Worm (Caenorhabditis elegans) whole organism, L1 larva: ENCODE data around the gene srh-250.
A peak's percentile ranks its signal among the peaks of the same experiment; 100 is the strongest.

Source experiments
- C16A3.4 ChIP-seq: fragments of 150-350 bp; optimal IDR thresholded peaks from 2 replicates; lab custom pipeline; 2014; ENCODE audit warnings: missing biosample characterization, missing genetic modification characterization
- aly-2 ChIP-seq: fragments of 150-350 bp; optimal IDR thresholded peaks from 2 replicates; lab custom pipeline; 2014; ENCODE audit warnings: missing biosample characterization, missing genetic modification characterization
- ama-1 ChIP-seq: fragments of 150-350 bp; optimal IDR thresholded peaks from 2 replicates; lab custom pipeline; 2014
- ceh-63 ChIP-seq: fragments of 200-800 bp; sonication (Bioruptor generic); optimal IDR thresholded peaks from 2 replicates; lab custom pipeline; 2018; ENCODE audit warnings: mild to moderate bottlenecking, missing genetic modification characterization, missing compliant biosample characterization
- ceh-8 ChIP-seq: fragments of 200-800 bp; sonication (Bioruptor generic); optimal IDR thresholded peaks from 2 replicates; lab custom pipeline; 2018; ENCODE audit warnings: mild to moderate bottlenecking, missing genetic modification characterization, moderate library complexity, missing compliant biosample characterization
- ceh-82 ChIP-seq, 3 experiments: fragments of 150-350 bp in 1 of 3; sonication (generic microtip) in 2 of 3; optimal IDR thresholded peaks; 2 replicates each; lab custom pipeline; 2014 to 2017; ENCODE audit warnings: missing biosample characterization in 3 of 3, missing genetic modification characterization in 3 of 3
- ceh-88 ChIP-seq: fragments of 200-800 bp; sonication (Bioruptor generic); IDR thresholded peaks from 2 replicates; pipeline ENCODE4 v1.3.6; 2022; ENCODE audit warnings: missing genetic modification characterization, missing compliant biosample characterization
- efl-1 ChIP-seq, 4 experiments: fragments of 150-350 bp; optimal IDR thresholded peaks in 3 of 4; peaks in 1 of 4; 1 replicate in 1 of 4; 2 replicates in 3 of 4; lab custom pipeline; 2014; ENCODE audit warnings: missing biosample characterization in 2 of 4, missing genetic modification characterization in 2 of 4, missing genetic modification reagents in 2 of 4
- elt-3 ChIP-seq, 6 experiments: fragments of 150-350 bp in 1 of 6; sonication (generic microtip); optimal IDR thresholded peaks; 2 replicates each; lab custom pipeline; 2017 to 2018; ENCODE audit warnings: missing biosample characterization in 6 of 6, missing genetic modification characterization in 6 of 6, inconsistent platforms in 1 of 6
- hlh-17 ChIP-seq: fragments of 200-800 bp; sonication (Bioruptor generic); optimal IDR thresholded peaks from 2 replicates; lab custom pipeline; 2018; ENCODE audit warnings: missing genetic modification characterization, mild to moderate bottlenecking, missing compliant biosample characterization, moderate library complexity, borderline replicate concordance
- hpl-2 ChIP-seq: fragments of 150-350 bp; optimal IDR thresholded peaks from 2 replicates; lab custom pipeline; 2014; ENCODE audit warnings: missing biosample characterization, missing genetic modification reagents, missing genetic modification characterization
- lin-14 ChIP-seq: fragments of 200-800 bp; sonication (Bioruptor generic); optimal IDR thresholded peaks from 2 replicates; lab custom pipeline; 2018; ENCODE audit warnings: mild to moderate bottlenecking, missing genetic modification characterization, moderate library complexity, missing compliant biosample characterization
- lin-15B ChIP-seq: fragments of 150-350 bp; sonication (generic microtip); optimal IDR thresholded peaks from 3 replicates; lab custom pipeline; 2014; ENCODE audit warnings: missing biosample characterization, missing genetic modification characterization
- lin-35 ChIP-seq, 2 experiments: fragments of 150-350 bp; optimal IDR thresholded peaks; 2 replicates each; lab custom pipeline; 2014; ENCODE audit warnings: missing biosample characterization in 2 of 2, missing genetic modification characterization in 2 of 2, missing genetic modification reagents in 2 of 2
- lir-3 ChIP-seq: sonication (generic microtip); optimal IDR thresholded peaks from 2 replicates; lab custom pipeline; 2016; ENCODE audit warnings: mild to moderate bottlenecking, missing genetic modification characterization, moderate library complexity, missing compliant biosample characterization; ENCODE audit not compliant: poor library complexity
- mdl-1 ChIP-seq, 2 experiments: fragments of 150-350 bp; optimal IDR thresholded peaks; 2 replicates each; lab custom pipeline; 2014 to 2017; ENCODE audit warnings: missing biosample characterization in 2 of 2, missing genetic modification characterization in 2 of 2, inconsistent platforms in 1 of 2
- mef-2 ChIP-seq: fragments of 150-350 bp; optimal IDR thresholded peaks from 2 replicates; lab custom pipeline; 2014; ENCODE audit warnings: missing biosample characterization, missing genetic modification characterization
- mep-1 ChIP-seq: fragments of 150-350 bp; optimal IDR thresholded peaks from 2 replicates; lab custom pipeline; 2014; ENCODE audit warnings: missing biosample characterization, missing genetic modification characterization
- nhr-11 ChIP-seq: fragments of 150-350 bp; optimal IDR thresholded peaks from 2 replicates; lab custom pipeline; 2014; ENCODE audit warnings: missing biosample characterization, missing genetic modification characterization
- nhr-12 ChIP-seq: sonication (generic microtip); optimal IDR thresholded peaks from 2 replicates; lab custom pipeline; 2017; ENCODE audit warnings: missing biosample characterization, missing genetic modification characterization
- nhr-19 ChIP-seq: fragments of 200-800 bp; sonication (Bioruptor generic); conservative IDR thresholded peaks from 2 replicates; pipeline ENCODE4 v1.3.6; 2022; ENCODE audit warnings: missing genetic modification characterization, missing compliant biosample characterization
- nhr-20 ChIP-seq: sonication (generic microtip); optimal IDR thresholded peaks from 2 replicates; lab custom pipeline; 2016; ENCODE audit warnings: mild to moderate bottlenecking, missing genetic modification characterization, missing compliant biosample characterization
- nhr-28 ChIP-seq: fragments of 150-350 bp; optimal IDR thresholded peaks from 2 replicates; lab custom pipeline; 2014; ENCODE audit warnings: missing biosample characterization, missing genetic modification characterization
- nhr-71 ChIP-seq: sonication (generic microtip); optimal IDR thresholded peaks from 2 replicates; lab custom pipeline; 2016; ENCODE audit warnings: mild to moderate bottlenecking, missing genetic modification characterization, moderate library complexity, missing compliant biosample characterization
- nhr-84 ChIP-seq: sonication (generic microtip); optimal IDR thresholded peaks from 2 replicates; lab custom pipeline; 2017; ENCODE audit warnings: missing biosample characterization, missing genetic modification characterization
- nhr-85 ChIP-seq: sonication (generic microtip); peaks from one replicate; lab custom pipeline; 2016; ENCODE audit warnings: missing genetic modification characterization, inconsistent platforms, missing compliant biosample characterization
- nhr-90 ChIP-seq: sonication (generic microtip); optimal IDR thresholded peaks from 2 replicates; lab custom pipeline; 2016; ENCODE audit warnings: mild to moderate bottlenecking, missing genetic modification characterization, missing compliant biosample characterization; ENCODE audit not compliant: poor library complexity
- sptf-1 ChIP-seq: fragments of 150-350 bp; optimal IDR thresholded peaks from 2 replicates; lab custom pipeline; 2014; ENCODE audit warnings: missing biosample characterization, missing genetic modification characterization
- sup-37 ChIP-seq: fragments of 200-800 bp; sonication (Bioruptor generic); optimal IDR thresholded peaks from 2 replicates; lab custom pipeline; 2018; ENCODE audit warnings: mild to moderate bottlenecking, missing genetic modification characterization, missing compliant biosample characterization
- swsn-7 ChIP-seq: sonication (generic microtip); optimal IDR thresholded peaks from 2 replicates; lab custom pipeline; 2016; ENCODE audit warnings: missing genetic modification characterization, missing compliant biosample characterization
- tlp-1 ChIP-seq: fragments of 150-350 bp; optimal IDR thresholded peaks from 2 replicates; lab custom pipeline; 2014; ENCODE audit warnings: missing biosample characterization, missing genetic modification characterization
- ztf-11 ChIP-seq, 2 experiments: sonication (generic microtip); optimal IDR thresholded peaks; 2 replicates each; lab custom pipeline; 2016 to 2017; ENCODE audit warnings: missing genetic modification characterization in 2 of 2, missing biosample characterization in 1 of 2, missing compliant biosample characterization in 1 of 2
- ztf-4 ChIP-seq: fragments of 150-350 bp; optimal IDR thresholded peaks from 2 replicates; lab custom pipeline; 2014; ENCODE audit warnings: missing biosample characterization, missing genetic modification characterization

srh-250 gene

DNA sequence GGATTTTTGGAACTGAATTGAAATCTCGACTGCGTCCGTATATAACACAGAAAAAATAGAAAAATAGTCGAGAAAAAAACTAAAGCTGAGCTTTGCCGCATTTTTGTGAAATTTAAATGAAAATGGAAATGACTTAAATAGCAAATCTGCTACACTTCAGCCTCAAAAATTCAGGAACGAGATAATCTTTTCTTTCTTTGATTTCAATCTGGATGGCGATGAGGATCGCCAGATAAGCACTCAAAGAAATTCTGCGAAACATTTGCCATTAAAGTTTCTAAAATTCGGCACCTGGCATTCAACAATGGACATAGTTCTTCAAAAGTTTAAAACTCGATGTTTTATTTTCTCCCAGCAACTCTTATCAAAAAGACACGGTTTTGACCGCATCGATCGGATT, 35.1 kb upstream of the srh-250 start, which contains the start of the genes C17A2.7 and C17A2.3:
C17A2.7 (minus strand) TSS at position 101 of the 400 bp plus-strand sequence.
C17A2.3 (plus strand) TSS at position 305 of the 400 bp plus-strand sequence.
- TF ChIP-seq hpl-2 (no peak), nhr-28 (no peak), mdl-1 (tag; optimal IDR thresholded peaks at IDR 0.05; lab: Kevin White, UChicago) (no peak), elt-3 (tag; optimal IDR thresholded peaks at IDR 0.05; lab: Kevin White, UChicago) (no peak), C16A3.4 (tag; lab: Kevin White, UChicago) (no peak)

DNA sequence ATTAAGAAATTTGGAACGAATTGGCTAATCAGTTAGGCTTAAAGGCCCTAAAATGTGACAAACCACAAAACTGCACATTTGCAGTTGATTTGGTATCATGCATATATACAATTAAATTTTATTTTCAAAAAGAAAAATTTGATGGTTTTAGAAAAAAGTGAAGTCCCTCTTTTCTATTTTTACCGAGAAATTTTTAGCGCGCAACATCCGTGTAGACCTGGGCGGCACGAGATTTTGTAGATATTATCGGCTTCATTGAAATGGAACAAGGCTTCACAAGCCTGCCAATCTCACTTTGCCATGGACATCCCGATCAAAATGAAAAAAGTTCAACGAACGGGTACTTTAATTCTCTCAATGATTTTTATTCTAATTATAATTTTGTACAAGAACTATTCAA, 32.4 kb upstream of the srh-250 start, which contains the start of gene C17A2.2:
C17A2.2 (plus strand) TSS at position 301 of the 400 bp plus-strand sequence.
- TF ChIP-seq tlp-1 (tag; lab: Kevin White, UChicago) (no peak), lir-3 (tag; lab: Kevin White, UChicago) (no peak), ama-1 (lab: Kevin White, UChicago) (no peak), lin-15B (no peak), ceh-82 (tag; optimal IDR thresholded peaks at IDR 0.05; lab: Kevin White, UChicago) (no peak), efl-1 (optimal IDR thresholded peaks at IDR 0.05; lab: Kevin White, UChicago) (no peak), efl-1 (GFP tag; optimal IDR thresholded peaks at IDR 0.05 in 1 of 2; lab: Kevin White, UChicago) (no peak)
- TF ChIP-seq, all 84 proteins: peak for 0

DNA sequence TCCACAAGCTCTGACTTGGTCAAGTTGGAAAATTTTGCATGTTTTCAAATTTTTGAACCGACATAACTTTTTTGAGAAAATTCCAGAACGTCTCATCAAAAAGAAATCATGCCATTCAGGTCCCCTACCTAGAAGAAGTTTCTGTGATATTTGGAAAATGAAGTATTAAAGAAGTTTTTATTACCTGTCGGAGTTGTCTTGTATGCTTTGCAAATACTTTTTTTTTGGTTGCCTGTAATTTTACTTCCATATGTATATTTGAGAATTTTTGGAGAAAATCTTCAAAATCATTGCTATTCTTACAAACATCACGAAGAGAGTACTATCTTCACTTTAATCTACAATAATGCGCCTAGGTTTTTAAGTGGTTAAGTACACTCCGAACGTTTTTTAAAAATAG, 27.8 kb upstream of the srh-250 start, which contains the start of gene nhr-72:
nhr-72 (minus strand) TSS at position 101 of the 400 bp plus-strand sequence.
- no peak for TF ChIP-seq lin-35 (GFP tag; optimal IDR thresholded peaks at IDR 0.05; lab: Kevin White, UChicago)
- no peak for TF ChIP-seq ztf-11 (tag; optimal IDR thresholded peaks at IDR 0.05; lab: Kevin White, UChicago)
- no peak for TF ChIP-seq nhr-19 (GFP tag; lab: Robert Waterston, UW)
- TF ChIP-seq, all 84 proteins: peak for 0

DNA sequence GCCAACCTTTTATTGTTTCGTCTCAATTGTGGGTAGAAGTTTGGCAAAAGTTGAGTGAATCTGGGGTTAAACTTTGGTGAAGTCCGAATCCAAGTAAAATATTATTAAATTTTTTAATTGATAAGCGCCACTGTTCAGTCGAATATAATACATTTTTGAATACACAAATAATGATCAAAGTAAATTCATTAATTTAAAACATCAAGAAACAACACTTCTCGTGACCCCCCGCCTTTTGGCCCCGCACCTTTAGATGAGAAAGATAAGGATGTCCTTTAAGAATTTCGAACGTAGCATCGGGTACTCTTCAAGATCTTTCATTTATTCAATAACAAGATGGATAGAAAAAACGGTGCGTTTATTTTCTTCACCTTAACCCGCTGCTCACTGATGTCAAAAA, 25.8 kb upstream of the srh-250 start, which contains the start of gene nhr-257:
nhr-257 (plus strand) TSS at position 301 of the 400 bp plus-strand sequence.
- no peak for TF ChIP-seq hlh-17 (GFP tag; lab: Kevin White, UChicago)
- peak; percentile 49 for TF ChIP-seq nhr-85 (tag; lab: Kevin White, UChicago)
- TF ChIP-seq, all 84 proteins: peak for 1

DNA sequence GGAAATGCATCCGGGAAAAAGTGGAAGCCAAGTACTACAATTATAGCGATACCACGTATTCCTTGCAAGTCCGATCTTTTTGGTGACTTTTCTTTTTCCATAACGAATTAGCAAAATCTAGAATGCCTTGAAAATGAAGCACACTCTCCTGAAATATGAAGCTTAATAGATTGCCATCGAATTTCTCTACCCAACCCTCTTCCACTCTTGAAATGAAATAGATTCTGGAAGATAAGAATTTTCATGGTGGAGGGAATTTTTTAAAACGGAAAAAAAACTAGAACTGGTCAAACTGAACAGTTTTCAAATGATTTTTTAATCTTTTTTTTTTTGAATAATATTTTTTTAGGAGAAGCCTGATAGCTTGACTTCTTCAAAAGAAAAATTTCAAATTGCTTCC, 17.6 kb upstream of the srh-250 start, which contains the start of gene oac-11:
oac-11 (minus strand) TSS at position 101 of the 400 bp plus-strand sequence.
- TF ChIP-seq nhr-71 (tag; lab: Kevin White, UChicago) (no peak), efl-1 (optimal IDR thresholded peaks at IDR 0.05; lab: Kevin White, UChicago) (no peak), efl-1 (GFP tag; optimal IDR thresholded peaks at IDR 0.05 in 1 of 2; lab: Kevin White, UChicago) (peak in 1 of 2 experiments; percentile 61), lir-3 (tag; lab: Kevin White, UChicago) (no peak), ceh-63 (GFP tag; lab: Kevin White, UChicago) (no peak)

DNA sequence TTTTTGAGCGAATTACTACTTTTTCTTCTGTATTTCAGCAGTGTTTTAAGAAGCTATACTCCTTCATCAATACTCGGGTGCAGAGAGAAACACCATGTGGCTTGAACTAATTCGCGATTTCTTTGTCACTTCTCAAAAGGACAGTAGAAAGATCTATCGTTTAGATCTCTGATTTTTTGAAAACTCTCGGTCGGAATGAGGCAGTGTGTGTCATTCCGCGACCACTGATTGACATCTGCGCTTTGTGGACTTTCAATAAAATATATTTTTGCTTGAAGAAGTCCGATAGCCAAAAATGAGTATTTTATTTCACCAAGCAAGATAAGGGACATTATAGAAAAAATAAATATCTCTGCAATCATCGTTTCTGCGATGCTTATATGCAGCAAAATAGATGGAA, 16.4 kb upstream of the srh-250 start:
- no peak for TF ChIP-seq hpl-2
- TF ChIP-seq ztf-4, result no peak
- TF ChIP-seq, all 84 proteins: peak for 0

DNA sequence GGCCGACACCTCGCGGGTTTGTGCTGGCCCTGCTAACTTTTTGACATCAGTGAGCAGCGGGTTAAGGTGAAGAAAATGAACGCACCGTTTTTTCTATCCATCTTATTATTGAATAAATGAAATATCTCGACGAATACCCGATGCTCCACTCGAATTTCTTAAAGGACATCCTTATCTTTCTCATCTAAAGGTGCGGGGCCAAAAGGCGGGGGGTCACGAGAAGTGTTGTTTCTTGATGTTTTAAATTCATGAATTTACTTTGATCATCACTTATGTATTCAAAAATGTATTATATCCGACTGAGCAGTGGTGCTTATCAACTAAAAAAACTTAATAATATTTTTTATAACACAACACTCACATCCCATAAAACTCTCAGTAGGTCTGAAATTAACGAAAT, 13.8 kb upstream of the srh-250 start, which contains the start of gene nhr-261:
nhr-261 (minus strand) TSS at position 101 of the 400 bp plus-strand sequence.
- TF ChIP-seq nhr-28 (no peak), lin-14 (GFP tag; lab: Kevin White, UChicago) (no peak), mep-1 (no peak), swsn-7 (no peak), nhr-85 (tag; lab: Kevin White, UChicago) (no peak), nhr-20 (tag; lab: Kevin White, UChicago) (no peak), nhr-90 (tag; lab: Kevin White, UChicago) (no peak), mef-2 (no peak)

DNA sequence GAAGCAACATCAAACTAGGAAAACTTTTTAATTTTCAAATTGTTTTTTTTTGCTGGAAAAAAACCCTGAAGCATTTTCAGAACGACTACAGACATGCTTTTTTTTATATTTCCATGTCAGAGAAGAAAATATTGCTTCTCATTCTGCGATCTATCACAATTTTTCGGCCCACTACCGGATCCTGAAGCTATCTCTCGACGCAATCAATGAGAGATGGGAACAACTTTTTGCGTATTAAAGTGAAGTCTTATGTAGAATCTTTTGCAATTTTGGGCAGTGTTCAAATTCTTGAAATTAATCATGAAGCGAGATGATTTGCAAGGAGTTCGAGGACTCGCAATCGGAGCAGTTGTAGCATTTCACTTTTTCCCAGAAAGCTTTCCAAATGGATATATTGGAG, 8.8 kb upstream of the srh-250 start, which contains the start of gene oac-10:
oac-10 (plus strand) TSS at position 301 of the 400 bp plus-strand sequence.
- no peak for TF ChIP-seq nhr-12
- no peak for TF ChIP-seq aly-2 (tag; lab: Kevin White, UChicago)
- TF ChIP-seq nhr-11 (tag; lab: Kevin White, UChicago), result no peak
- no peak for TF ChIP-seq mep-1
- no peak for TF ChIP-seq ceh-8 (GFP tag; lab: Kevin White, UChicago)
- no peak for TF ChIP-seq sptf-1 (tag; lab: Kevin White, UChicago)
- TF ChIP-seq nhr-84 (tag; lab: Kevin White, UChicago), result no peak
- TF ChIP-seq mdl-1 (tag; optimal IDR thresholded peaks at IDR 0.05; lab: Kevin White, UChicago), result no peak
- no peak for TF ChIP-seq mef-2
- no peak for TF ChIP-seq sup-37 (GFP tag; lab: Kevin White, UChicago)
- no peak for TF ChIP-seq ceh-88 (GFP tag; lab: Robert Waterston, UW)
- no peak for TF ChIP-seq nhr-90 (tag; lab: Kevin White, UChicago)
- TF ChIP-seq, all 84 proteins: peak for 0
